Worm (Caenorhabditis elegans): ENCODE results near the gene sym-4.
"Not testable (repeated sequence)": the region's sequence is repeated elsewhere in the genome, so short reads cannot be mapped to it uniquely, and the experiment has no call there.

The sym-4 gene

ce11 chrX:14140040-14140439, 29.4 kb downstream of the sym-4 start, which contains the start of gene nkat-1:
Gene nkat-1 (minus strand): TSS chrX:14140140.
- no peak for TF ChIP-seq nhr-102 (tag; optimal IDR thresholded peaks at IDR 0.05)
- no peak for TF ChIP-seq nhr-28 (tag; optimal IDR thresholded peaks at IDR 0.05)
- no peak for TF ChIP-seq aly-2 (tag; optimal IDR thresholded peaks at IDR 0.05)
- TF ChIP-seq unc-130 (GFP tag; optimal IDR thresholded peaks at IDR 0.05): no peak
- no peak for TF ChIP-seq ceh-44 (GFP tag; IDR thresholded peaks at IDR 0.05)
- TF ChIP-seq nhr-76 (tag; optimal IDR thresholded peaks at IDR 0.05): no peak
- TF ChIP-seq mes-2 (tag; optimal IDR thresholded peaks at IDR 0.05; ENCODE audit: poor library complexity, severe bottlenecking): no peak
- no peak for TF ChIP-seq nhr-111 (GFP tag; optimal IDR thresholded peaks at IDR 0.05)
- TF ChIP-seq lin-38 (GFP tag; IDR thresholded peaks at IDR 0.05): no peak
- TF ChIP-seq ceh-28 (tag; optimal IDR thresholded peaks at IDR 0.05): no peak
- no peak for TF ChIP-seq snpc-4 (tag; optimal IDR thresholded peaks at IDR 0.05)
- TF ChIP-seq saeg-2 (GFP tag; IDR thresholded peaks at IDR 0.05): no peak
- TF ChIP-seq Y5F2A.4 (GFP tag; optimal IDR thresholded peaks at IDR 0.05): no peak
- no peak for TF ChIP-seq ama-1 (optimal IDR thresholded peaks at IDR 0.05)
- no peak for TF ChIP-seq gei-8 (GFP tag; optimal IDR thresholded peaks at IDR 0.05)
- no peak for TF ChIP-seq skn-1 (tag; optimal IDR thresholded peaks at IDR 0.05)
- no peak for TF ChIP-seq nhr-237 (tag; optimal IDR thresholded peaks at IDR 0.05)
- no peak for TF ChIP-seq ceh-82 (tag; optimal IDR thresholded peaks at IDR 0.05)
- TF ChIP-seq F44E2.7 (GFP tag; IDR thresholded peaks at IDR 0.05): no peak
- no peak for TF ChIP-seq ZK337.2 (GFP tag; IDR thresholded peaks at IDR 0.05)

DNA sequence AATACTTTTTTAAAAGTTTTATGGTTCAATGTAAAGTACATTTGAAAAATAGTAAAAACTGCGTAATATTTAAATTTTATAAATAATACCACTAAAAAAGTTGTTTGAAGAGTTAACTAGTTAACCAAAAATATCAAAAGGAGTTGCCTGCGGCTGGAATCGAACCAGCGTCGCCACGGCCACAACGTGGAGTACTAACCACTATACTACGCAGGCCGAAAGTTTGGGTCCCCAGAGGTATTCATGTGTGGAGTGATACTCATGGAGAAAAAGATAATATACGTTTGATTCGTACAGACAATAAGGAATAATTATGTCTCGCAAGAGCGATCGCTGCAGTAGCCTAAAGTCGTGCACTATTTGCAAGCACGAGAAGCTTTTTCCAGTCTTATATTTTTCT, 32.6 kb downstream of the sym-4 start:
- TF ChIP-seq lin-38 (GFP tag; IDR thresholded peaks at IDR 0.05) (peak; percentile 62), daf-19 (GFP tag; conservative IDR thresholded peaks at IDR 0.05) (peak; percentile 68; the same call in 1 of the 2 replicates), duxl-1 (tag; optimal IDR thresholded peaks at IDR 0.05; ENCODE audit: poor library complexity) (peak; percentile 43), madf-5 (GFP tag; IDR thresholded peaks at IDR 0.05) (0 out of 4 replicates have a peak, but pooled peaks of 1 of the 2 experiments have one; percentile 11), lim-7 (GFP tag; IDR thresholded peaks at IDR 0.05) (peak; percentile 58; the same call in 1 of the 2 replicates), lin-29 (GFP tag; IDR thresholded peaks at IDR 0.05) (0 out of 2 replicates have a peak, but pooled peaks have one; percentile 13), vab-7 (GFP tag; IDR thresholded peaks at IDR 0.05) (0 out of 2 replicates have a peak, but pooled peaks have one; percentile 45), daf-16 (tag; optimal IDR thresholded peaks at IDR 0.05) (peak; percentile 10), mes-2 (tag; optimal IDR thresholded peaks at IDR 0.05; ENCODE audit: poor library complexity, severe bottlenecking) (peak; percentile 25), Y105C5A.15 (GFP tag; IDR thresholded peaks at IDR 0.05) (0 out of 2 replicates have a peak, but pooled peaks have one; percentile 44), F44E2.7 (GFP tag; IDR thresholded peaks at IDR 0.05) (0 out of 2 replicates have a peak, but pooled peaks have one; percentile 42), egl-43 (GFP tag; IDR thresholded peaks at IDR 0.05) (peak; percentile 78; the same call in 1 of the 2 replicates), T26A8.4 (GFP tag; IDR thresholded peaks at IDR 0.05) (peak; percentile 54; the same call in 1 of the 2 replicates), dmd-6 (GFP tag; IDR thresholded peaks at IDR 0.05) (peak; percentile 34; the same call in 1 of the 2 replicates)
- TF ChIP-seq daf-16 (GFP tag; optimal IDR thresholded peaks at IDR 0.05): not testable (repeated sequence)

ce11 chrX:14134883-14135282, 34.5 kb downstream of the sym-4 start:
- TF ChIP-seq nhr-11 (tag; optimal IDR thresholded peaks at IDR 0.05): no peak
- peak; percentile 9 for TF ChIP-seq aha-1 (tag)
- peak; percentile 71; the same call in 1 of the 2 replicates for TF ChIP-seq egl-43 (GFP tag; IDR thresholded peaks at IDR 0.05)
- peak; percentile 65; the same call in 1 of the 2 replicates for TF ChIP-seq dmd-8 (GFP tag; IDR thresholded peaks at IDR 0.05)
- TF ChIP-seq snpc-1.2 (GFP tag; IDR thresholded peaks at IDR 0.05): peak; percentile 81
- peak in 1 of 2 experiments; percentile 29 for TF ChIP-seq daf-16 (GFP tag; optimal IDR thresholded peaks at IDR 0.05)
- peak; percentile 51 for TF ChIP-seq daf-16 (tag; optimal IDR thresholded peaks at IDR 0.05)
- peak; percentile 81 for TF ChIP-seq lim-7 (GFP tag; IDR thresholded peaks at IDR 0.05)
- TF ChIP-seq unc-39 (tag; optimal IDR thresholded peaks at IDR 0.05): no peak
- TF ChIP-seq pha-4 (GFP tag; IDR thresholded peaks at IDR 0.05): peak; percentile 54; the same call in 1 of the 2 replicates
- TF ChIP-seq pha-4 (tag; optimal IDR thresholded peaks at IDR 0.05): no peak
- no peak for TF ChIP-seq lin-39 (tag; optimal IDR thresholded peaks at IDR 0.05)
- peak; percentile 49 for TF ChIP-seq dve-1 (tag; optimal IDR thresholded peaks at IDR 0.05; ENCODE audit: insufficient read depth)
- peak; percentile 51 for TF ChIP-seq mep-1 (tag; optimal IDR thresholded peaks at IDR 0.05)
- TF ChIP-seq Y105C5A.15 (GFP tag; IDR thresholded peaks at IDR 0.05): no peak
- peak; percentile 52; the same call in 1 of the 2 replicates for TF ChIP-seq hmg-1.1 (GFP tag; IDR thresholded peaks at IDR 0.05)
- peak; percentile 68; the same call in 1 of the 2 replicates for TF ChIP-seq vab-7 (GFP tag; IDR thresholded peaks at IDR 0.05)
- no peak for TF ChIP-seq madf-9 (GFP tag; conservative IDR thresholded peaks at IDR 0.05)
- no peak for TF ChIP-seq lsy-2 (tag; optimal IDR thresholded peaks at IDR 0.05)
- peak; percentile 42; the same call in 1 of the 2 replicates for TF ChIP-seq tra-1 (GFP tag; IDR thresholded peaks at IDR 0.05)
- TF ChIP-seq D1046.2 (GFP tag; IDR thresholded peaks at IDR 0.05): 0 out of 2 replicates have a peak, but pooled peaks have one; percentile 10
- TF ChIP-seq duxl-1 (tag; optimal IDR thresholded peaks at IDR 0.05; ENCODE audit: poor library complexity): peak; percentile 39
- peak; percentile 74; the same call in 1 of the 2 replicates for TF ChIP-seq lin-1 (GFP tag; IDR thresholded peaks at IDR 0.05)

All from whole organism, L4 larva.